Fruit fly (Drosophila melanogaster) whole organism, adult: ENCODE data around the gene CG43219.

Experiments used
- CG11617 ChIP-seq: fragments of 200-800 bp; sonication (Bioruptor generic); optimal IDR thresholded peaks from 2 replicates; lab custom pipeline; 2017; ENCODE audit warnings: mild to moderate bottlenecking, missing biosample characterization, missing genetic modification reagents, missing genetic modification characterization
- CG12768 ChIP-seq: fragments of 200-800 bp; sonication (Bioruptor generic); optimal IDR thresholded peaks from 2 replicates; lab custom pipeline; 2017; ENCODE audit warnings: missing biosample characterization, missing genetic modification characterization, mild to moderate bottlenecking, moderate library complexity, missing genetic modification reagents
- CG14711 ChIP-seq: fragments of 200-800 bp; sonication (Bioruptor generic); optimal IDR thresholded peaks from 2 replicates; lab custom pipeline; 2018; ENCODE audit warnings: missing biosample characterization, mild to moderate bottlenecking, missing genetic modification characterization, moderate library complexity
- CG1620 ChIP-seq: fragments of 200-800 bp; sonication (Bioruptor generic); optimal IDR thresholded peaks from 2 replicates; lab custom pipeline; 2016; ENCODE audit warnings: missing biosample characterization, missing genetic modification characterization
- CG33017 ChIP-seq: fragments of 200-800 bp; sonication (Bioruptor generic); optimal IDR thresholded peaks from 2 replicates; lab custom pipeline; 2018; ENCODE audit warnings: missing biosample characterization, mild to moderate bottlenecking, missing genetic modification characterization, moderate library complexity
- CG5204 ChIP-seq: fragments of 200-800 bp; sonication (Bioruptor generic); optimal IDR thresholded peaks from 2 replicates; lab custom pipeline; 2016; ENCODE audit warnings: missing biosample characterization, missing genetic modification characterization
- CG7045 ChIP-seq: fragments of 200-800 bp; sonication (Bioruptor generic); optimal IDR thresholded peaks from 2 replicates; lab custom pipeline; 2017; ENCODE audit warnings: missing biosample characterization, mild to moderate bottlenecking, missing genetic modification characterization
- CG7101 ChIP-seq: fragments of 200-800 bp; sonication (Bioruptor generic); optimal IDR thresholded peaks from 2 replicates; lab custom pipeline; 2018; ENCODE audit warnings: missing biosample characterization, mild to moderate bottlenecking, missing genetic modification characterization, moderate library complexity
- Clk ChIP-seq: fragments of 200-800 bp; sonication (Bioruptor generic); optimal IDR thresholded peaks from 2 replicates; lab custom pipeline; 2017; ENCODE audit warnings: missing biosample characterization, missing genetic modification characterization
- Crg-1 ChIP-seq: fragments of 200-800 bp; sonication (Bioruptor generic); optimal IDR thresholded peaks from 2 replicates; lab custom pipeline; 2016; ENCODE audit warnings: missing biosample characterization, missing genetic modification characterization
- Hr96 ChIP-seq: fragments of 200-800 bp; sonication (Bioruptor generic); optimal IDR thresholded peaks from 2 replicates; lab custom pipeline; 2016; ENCODE audit warnings: missing biosample characterization, missing genetic modification characterization
- Mnt ChIP-seq: fragments of 200-800 bp; sonication (Bioruptor generic); optimal IDR thresholded peaks from 2 replicates; lab custom pipeline; 2016; ENCODE audit warnings: missing biosample characterization, mild to moderate bottlenecking, missing genetic modification characterization
- bab1 ChIP-seq: fragments of 200-800 bp; sonication (Bioruptor generic); optimal IDR thresholded peaks from 3 replicates; lab custom pipeline; 2019; ENCODE audit warnings: missing biosample characterization, mild to moderate bottlenecking, missing genetic modification characterization, moderate library complexity
- cic ChIP-seq: fragments of 200-800 bp; sonication (Bioruptor generic); optimal IDR thresholded peaks from 2 replicates; lab custom pipeline; 2017; ENCODE audit warnings: missing biosample characterization, mild to moderate bottlenecking, missing genetic modification characterization, moderate library complexity
- cnc ChIP-seq, 2 experiments: fragments of >200 bp; optimal IDR thresholded peaks; 2 replicates each; lab custom pipeline; 2017
- kay ChIP-seq: fragments of 200-800 bp; sonication (Bioruptor generic); peaks from one replicate; lab custom pipeline; 2016; ENCODE audit warnings: missing biosample characterization, missing genetic modification characterization, borderline replicate concordance
- ovo ChIP-seq: fragments of 200-800 bp; sonication (Bioruptor generic); optimal IDR thresholded peaks from 2 replicates; lab custom pipeline; 2016; ENCODE audit warnings: missing biosample characterization, missing genetic modification characterization
- pad ChIP-seq: fragments of 200-800 bp; sonication (Bioruptor generic); optimal IDR thresholded peaks from 3 replicates; lab custom pipeline; 2017; ENCODE audit warnings: missing biosample characterization, missing genetic modification characterization, mild to moderate bottlenecking, moderate library complexity, missing genetic modification reagents
- tj ChIP-seq: fragments of 200-800 bp; sonication (Bioruptor generic); optimal IDR thresholded peaks from 3 replicates; lab custom pipeline; 2017; ENCODE audit warnings: missing biosample characterization, mild to moderate bottlenecking, missing genetic modification characterization, moderate library complexity
- toe ChIP-seq: fragments of 200-800 bp; sonication (Bioruptor generic); optimal IDR thresholded peaks from 2 replicates; lab custom pipeline; 2016; ENCODE audit warnings: missing biosample characterization, missing genetic modification characterization

Gene CG43219

dm6 chr3L:21230762-21231161, 10.6 kb downstream of the CG43219 start:
- TF ChIP-seq toe (GFP tag; lab: Kevin White, UChicago) (no peak), CG14711 (tag; lab: Kevin White, UChicago) (no peak), CG1620 (GFP tag; lab: Kevin White, UChicago) (no peak), bab1 (no peak), CG5204 (GFP tag; lab: Kevin White, UChicago) (no peak), tj (GFP tag; lab: Kevin White, UChicago) (no peak), CG7045 (no peak), kay (GFP tag; lab: Kevin White, UChicago) (no peak), Crg-1 (no peak), Mnt (GFP tag; lab: Kevin White, UChicago) (no peak)

- TF ChIP-seq tj (GFP tag; lab: Kevin White, UChicago) (no peak), pad (no peak), CG7045 (no peak), bab1 (no peak), CG7101 (tag; lab: Kevin White, UChicago) (no peak), cnc (optimal IDR thresholded peaks at IDR 0.05; lab: Kevin White, UChicago) (no peak), Mnt (GFP tag; lab: Kevin White, UChicago) (no peak), Crg-1 (no peak), kay (GFP tag; lab: Kevin White, UChicago) (no peak), CG5204 (GFP tag; lab: Kevin White, UChicago) (no peak), ovo (GFP tag; lab: Kevin White, UChicago) (no peak), CG12768 (GFP tag; lab: Kevin White, UChicago) (no peak)
Observed at dm6 chr3L:21236959-21237551, 16.9 kb downstream of the CG43219 start.

- TF ChIP-seq CG7101 (tag; lab: Kevin White, UChicago), result no peak
- TF ChIP-seq Clk (GFP tag; lab: Kevin White, UChicago), result no peak
- TF ChIP-seq Hr96 (GFP tag; lab: Kevin White, UChicago), result no peak
- TF ChIP-seq CG12768 (GFP tag; lab: Kevin White, UChicago), result no peak
- no peak for TF ChIP-seq CG33017 (tag; lab: Kevin White, UChicago)
- no peak for TF ChIP-seq bab1
- no peak for TF ChIP-seq CG1620 (GFP tag; lab: Kevin White, UChicago)
- no peak for TF ChIP-seq kay (GFP tag; lab: Kevin White, UChicago)
- no peak for TF ChIP-seq CG14711 (tag; lab: Kevin White, UChicago)
Observed at dm6 chr3L:21238377-21238776, 18.2 kb downstream of the CG43219 start.

DNA sequence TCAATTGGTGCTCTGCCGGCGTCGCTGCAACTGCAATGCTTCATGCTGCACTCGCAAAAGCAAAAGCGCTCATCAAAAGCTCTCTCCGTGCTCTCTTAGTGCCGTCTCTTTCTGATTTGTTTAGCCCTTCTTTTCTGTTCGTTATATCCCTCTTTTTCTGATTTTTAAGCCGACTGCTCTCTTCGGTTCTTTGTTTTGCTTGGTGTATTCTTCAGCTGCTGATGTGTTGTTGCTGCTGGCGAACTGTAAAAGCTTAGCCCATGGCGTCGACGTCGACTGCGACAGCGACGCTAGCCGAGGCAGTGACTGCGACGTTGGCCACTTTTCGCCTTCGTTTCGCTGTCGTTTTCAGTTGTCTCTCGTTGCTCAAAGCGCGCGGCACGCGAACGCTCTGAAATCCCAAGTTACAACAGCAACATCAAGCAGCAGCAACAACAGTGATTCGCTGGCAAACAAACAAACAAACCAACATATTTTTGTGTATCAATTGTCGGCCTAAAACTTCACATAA, 19.9 kb downstream of the CG43219 start:
- TF ChIP-seq kay (GFP tag; lab: Kevin White, UChicago) (no peak), tj (GFP tag; lab: Kevin White, UChicago) (no peak), Crg-1 (no peak), CG7045 (no peak), bab1 (no peak), CG14711 (tag; lab: Kevin White, UChicago) (no peak), ovo (GFP tag; lab: Kevin White, UChicago) (no peak), CG12768 (GFP tag; lab: Kevin White, UChicago) (no peak)

DNA sequence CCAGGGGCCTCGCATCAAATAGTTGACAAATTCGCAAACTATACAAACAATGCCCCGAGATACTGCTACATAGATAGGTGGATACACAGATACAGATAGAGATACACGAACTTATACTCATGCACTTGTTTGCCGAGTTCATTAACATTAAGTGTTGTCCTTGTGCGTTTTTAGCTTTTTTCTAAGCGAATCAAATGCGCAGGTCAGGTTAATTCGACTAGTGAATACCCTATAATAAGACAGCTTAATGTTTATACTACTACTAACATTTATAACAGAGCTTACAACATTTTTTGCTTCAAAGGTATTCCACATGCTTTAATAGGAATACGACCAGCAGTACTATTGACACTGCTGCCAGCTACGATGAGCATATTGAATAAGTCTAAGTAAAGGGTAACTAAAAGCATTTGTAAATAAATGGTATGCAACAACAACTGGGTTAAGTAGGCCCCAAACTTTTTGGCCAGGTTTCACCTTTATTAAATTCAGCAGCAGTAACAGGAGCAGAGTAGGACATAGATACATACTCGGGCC, 21.3 kb downstream of the CG43219 start:
- no peak for TF ChIP-seq CG11617
- TF ChIP-seq kay (GFP tag; lab: Kevin White, UChicago), result peak; percentile 40

dm6 chr3L:21242958-21243357, 22.8 kb downstream of the CG43219 start:
- no peak for TF ChIP-seq tj (GFP tag; lab: Kevin White, UChicago)
- no peak for TF ChIP-seq pad
- no peak for TF ChIP-seq kay (GFP tag; lab: Kevin White, UChicago)
- no peak for TF ChIP-seq Clk (GFP tag; lab: Kevin White, UChicago)
- no peak for TF ChIP-seq CG1620 (GFP tag; lab: Kevin White, UChicago)
- no peak for TF ChIP-seq CG7101 (tag; lab: Kevin White, UChicago)
- no peak for TF ChIP-seq ovo (GFP tag; lab: Kevin White, UChicago)
- no peak for TF ChIP-seq CG12768 (GFP tag; lab: Kevin White, UChicago)
- TF ChIP-seq toe (GFP tag; lab: Kevin White, UChicago), result no peak
- TF ChIP-seq Hr96 (GFP tag; lab: Kevin White, UChicago), result no peak
- no peak for TF ChIP-seq CG11617
- no peak for TF ChIP-seq bab1
- no peak for TF ChIP-seq CG5204 (GFP tag; lab: Kevin White, UChicago)
- no peak for TF ChIP-seq Mnt (GFP tag; lab: Kevin White, UChicago)
- TF ChIP-seq CG33017 (tag; lab: Kevin White, UChicago), result no peak

DNA sequence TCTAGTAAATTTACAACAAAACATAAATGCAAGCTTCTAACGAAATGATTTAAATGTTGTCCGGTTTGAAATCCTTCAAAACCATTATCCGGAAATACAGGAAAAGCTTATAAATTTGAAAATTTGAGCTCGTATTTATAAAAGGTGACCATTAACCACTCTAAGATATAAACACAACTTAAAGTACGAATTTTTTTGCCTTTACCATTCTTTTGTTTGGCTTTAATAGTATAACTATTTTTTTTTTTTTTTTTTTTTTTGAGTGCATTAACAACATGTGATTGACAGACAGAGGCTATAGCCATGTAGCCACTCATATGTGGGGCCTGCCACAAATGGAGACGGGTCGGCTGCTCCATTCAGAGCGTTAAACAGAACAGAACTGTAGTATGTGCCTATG, 23.2 kb downstream of the CG43219 start:
- TF ChIP-seq CG11617 (no peak), tj (GFP tag; lab: Kevin White, UChicago) (no peak), CG7101 (tag; lab: Kevin White, UChicago) (no peak), CG5204 (GFP tag; lab: Kevin White, UChicago) (no peak), toe (GFP tag; lab: Kevin White, UChicago) (no peak), ovo (GFP tag; lab: Kevin White, UChicago) (no peak), Hr96 (GFP tag; lab: Kevin White, UChicago) (no peak), bab1 (no peak), cnc (optimal IDR thresholded peaks at IDR 0.05; lab: Kevin White, UChicago) (no peak), pad (no peak), Crg-1 (no peak), CG12768 (GFP tag; lab: Kevin White, UChicago) (no peak), CG14711 (tag; lab: Kevin White, UChicago) (no peak), CG1620 (GFP tag; lab: Kevin White, UChicago) (no peak), CG33017 (tag; lab: Kevin White, UChicago) (no peak), Mnt (GFP tag; lab: Kevin White, UChicago) (no peak), Clk (GFP tag; lab: Kevin White, UChicago) (no peak), CG7045 (no peak), cic (GFP tag; lab: Kevin White, UChicago) (no peak)
